Worm (Caenorhabditis elegans) whole organism, L4 larva: Measurements from ENCODE around the gene nep-5.

Experiments used
- hlh-30 ChIP-seq: sonication (generic microtip); optimal IDR thresholded peaks from 2 replicates; lab custom pipeline; 2017; ENCODE audit warnings: antibody characterized with exemption, mild to moderate bottlenecking, missing genetic modification characterization, missing compliant biosample characterization; ENCODE audit not compliant: insufficient read depth
- lir-3 ChIP-seq: sonication (generic microtip); optimal IDR thresholded peaks from 2 replicates; lab custom pipeline; 2016; ENCODE audit warnings: mild to moderate bottlenecking, missing genetic modification characterization, missing compliant biosample characterization
- mep-1 ChIP-seq: fragments of 150-350 bp; sonication (generic microtip); optimal IDR thresholded peaks from 3 replicates; lab custom pipeline; 2014; ENCODE audit warnings: missing biosample characterization, missing genetic modification characterization
- spr-1 ChIP-seq: sonication (generic microtip); optimal IDR thresholded peaks from 2 replicates; lab custom pipeline; 2016; ENCODE audit warnings: mild to moderate bottlenecking, missing genetic modification characterization, missing compliant biosample characterization

ce11 chrII:5465729-5466408 is 22.1 kb upstream of the nep-5 start, which contains the start of gene clr-1:
- TF ChIP-seq spr-1 (tag; lab: Kevin White, UChicago) (no peak), lir-3 (tag; lab: Kevin White, UChicago) (no peak), hlh-30 (no peak), mep-1 (tag; lab: Kevin White, UChicago) (no peak)
